Worm (Caenorhabditis elegans): ENCODE measurements around the gene unc-86.

Gene unc-86

DNA sequence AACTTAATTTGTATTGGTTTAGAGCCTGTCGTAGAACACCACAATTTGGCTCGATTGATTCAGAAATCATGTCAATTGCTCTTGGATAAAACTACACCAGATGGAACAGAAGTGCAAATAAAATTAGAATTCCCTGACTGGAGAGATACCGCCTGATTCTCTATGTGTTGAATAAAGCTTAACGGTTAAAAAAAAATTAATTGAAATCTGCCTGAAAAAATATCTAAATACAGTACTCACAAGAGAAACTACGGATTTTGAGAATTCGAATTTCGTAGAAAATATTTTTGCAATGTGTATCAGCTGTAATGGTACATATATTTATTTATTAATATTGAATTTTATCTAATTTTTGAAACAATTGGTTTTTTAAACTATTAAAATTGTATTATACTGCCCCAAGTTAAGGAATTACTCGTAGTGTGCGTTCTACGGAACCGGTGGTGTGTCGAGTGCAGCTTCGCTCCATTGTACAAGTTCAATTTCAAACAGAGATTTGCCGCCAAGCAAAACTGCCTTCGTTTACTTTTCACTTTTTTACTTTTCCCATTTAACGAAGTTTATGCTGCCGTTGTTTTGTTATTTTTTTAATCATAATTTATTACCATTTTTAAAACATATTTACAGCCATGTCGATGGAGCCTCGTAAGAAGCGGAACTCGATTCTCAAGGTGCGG lies 34.0 kb upstream of the unc-86 start, which contains the start of gene knl-1:
Gene knl-1 (plus strand): TSS at position 626 of the 677 bp plus-strand sequence.
- TF ChIP-seq ceh-83 (GFP tag; optimal IDR thresholded peaks at IDR 0.05): no peak
- peak; percentile 59 for TF ChIP-seq cnd-1 (tag; optimal IDR thresholded peaks at IDR 0.05)
- TF ChIP-seq flh-1 (GFP tag; optimal IDR thresholded peaks at IDR 0.05): no peak
- no peak for TF ChIP-seq ham-2 (GFP tag; optimal IDR thresholded peaks at IDR 0.05)
- peak; percentile 18 for TF ChIP-seq sem-2 (GFP tag; optimal IDR thresholded peaks at IDR 0.05)
- peak; percentile 12 for TF ChIP-seq hlh-1 (tag; optimal IDR thresholded peaks at IDR 0.05)
- TF ChIP-seq ceh-39 (tag; optimal IDR thresholded peaks at IDR 0.05): no peak
- TF ChIP-seq drap-1 (GFP tag; optimal IDR thresholded peaks at IDR 0.05): peak; percentile 30
- TF ChIP-seq unc-120 (tag; optimal IDR thresholded peaks at IDR 0.05; ENCODE audit: poor library complexity, severe bottlenecking): no peak
- peak; percentile 42 for TF ChIP-seq ces-1 (GFP tag; optimal IDR thresholded peaks at IDR 0.05)
- peak; percentile 32 for TF ChIP-seq pha-4 (tag; optimal IDR thresholded peaks at IDR 0.05)
- peak; percentile 80 for TF ChIP-seq lsy-2 (tag; optimal IDR thresholded peaks at IDR 0.05)
- no peak for TF ChIP-seq mab-5 (tag; optimal IDR thresholded peaks at IDR 0.05)
- TF ChIP-seq nhr-237 (tag; optimal IDR thresholded peaks at IDR 0.05): peak; percentile 58
- TF ChIP-seq mep-1 (tag; optimal IDR thresholded peaks at IDR 0.05): peak; percentile 68
- TF ChIP-seq lin-13 (tag; optimal IDR thresholded peaks at IDR 0.05): peak; percentile 83
- peak; percentile 19 for TF ChIP-seq bed-3 (GFP tag; optimal IDR thresholded peaks at IDR 0.05)

- TF ChIP-seq lin-13 (tag; optimal IDR thresholded peaks at IDR 0.05) (no peak), ceh-39 (tag; optimal IDR thresholded peaks at IDR 0.05) (no peak), elt-3 (tag; optimal IDR thresholded peaks at IDR 0.05) (no peak), pha-4 (tag; optimal IDR thresholded peaks at IDR 0.05) (no peak), ceh-43 (GFP tag; optimal IDR thresholded peaks at IDR 0.05) (no peak), mab-5 (tag; optimal IDR thresholded peaks at IDR 0.05) (no peak), sptf-1 (tag; optimal IDR thresholded peaks at IDR 0.05) (no peak), lin-32 (GFP tag; optimal IDR thresholded peaks at IDR 0.05) (no peak), lsy-2 (tag; optimal IDR thresholded peaks at IDR 0.05) (no peak), hlh-1 (tag; optimal IDR thresholded peaks at IDR 0.05) (no peak), sem-2 (GFP tag; optimal IDR thresholded peaks at IDR 0.05) (no peak), blmp-1 (tag; optimal IDR thresholded peaks at IDR 0.05) (no peak), nhr-2 (tag; optimal IDR thresholded peaks at IDR 0.05) (no peak), mep-1 (tag; optimal IDR thresholded peaks at IDR 0.05) (no peak), zip-8 (tag; optimal IDR thresholded peaks at IDR 0.05) (no peak), cnd-1 (tag; optimal IDR thresholded peaks at IDR 0.05) (no peak), unc-39 (tag; optimal IDR thresholded peaks at IDR 0.05) (no peak), tbx-8 (GFP tag; optimal IDR thresholded peaks at IDR 0.05) (no peak), ces-1 (GFP tag; optimal IDR thresholded peaks at IDR 0.05) (no peak)
Measured at ce11 chrIII:8249381-8249780, 33.2 kb upstream of the unc-86 start, which contains the start of the genes C02F5.10 and C02F5.2. TSS of gene C02F5.10 (minus strand) at chrIII:8249481. TSS of gene C02F5.2 (plus strand) at chrIII:8249619.

DNA sequence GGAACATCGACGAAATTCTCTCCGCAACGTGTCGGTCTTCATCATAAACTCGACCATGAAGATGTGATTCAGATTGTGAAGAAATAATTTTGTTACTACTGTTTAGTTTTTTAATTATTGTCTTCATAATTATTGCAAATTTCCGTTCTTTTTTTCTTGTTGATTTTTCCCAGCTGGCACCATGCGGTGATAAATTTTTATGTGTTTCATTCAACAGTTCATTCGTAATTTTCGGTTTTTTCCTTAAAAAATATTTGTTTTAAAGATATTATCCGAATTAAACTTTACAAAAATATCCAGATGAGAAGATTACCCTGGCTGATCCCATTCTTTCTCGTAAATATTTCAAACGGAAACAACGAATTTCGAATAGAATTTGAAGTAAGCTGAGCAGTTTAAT lies 30.9 kb upstream of the unc-86 start, which contains the start of gene C02F5.13:
Gene C02F5.13 (plus strand): TSS at position 301 of the 400 bp plus-strand sequence.
- no peak for TF ChIP-seq mls-2 (tag; optimal IDR thresholded peaks at IDR 0.05)
- no peak for TF ChIP-seq mab-5 (tag; optimal IDR thresholded peaks at IDR 0.05)
- TF ChIP-seq ham-2 (GFP tag; optimal IDR thresholded peaks at IDR 0.05): no peak
- no peak for TF ChIP-seq lin-32 (GFP tag; optimal IDR thresholded peaks at IDR 0.05)
- no peak for TF ChIP-seq lsy-2 (tag; optimal IDR thresholded peaks at IDR 0.05)
- no peak for TF ChIP-seq ceh-83 (GFP tag; optimal IDR thresholded peaks at IDR 0.05)
- no peak for TF ChIP-seq nhr-76 (tag; optimal IDR thresholded peaks at IDR 0.05)
- TF ChIP-seq sem-2 (GFP tag; optimal IDR thresholded peaks at IDR 0.05): no peak
- no peak for TF ChIP-seq nhr-28 (tag; optimal IDR thresholded peaks at IDR 0.05)
- TF ChIP-seq nhr-2 (tag; optimal IDR thresholded peaks at IDR 0.05): no peak
- no peak for TF ChIP-seq zip-8 (tag; optimal IDR thresholded peaks at IDR 0.05)
- TF ChIP-seq pha-4 (tag; optimal IDR thresholded peaks at IDR 0.05): no peak
- TF ChIP-seq flh-1 (GFP tag; optimal IDR thresholded peaks at IDR 0.05): no peak
- no peak for TF ChIP-seq bed-3 (GFP tag; optimal IDR thresholded peaks at IDR 0.05)
- TF ChIP-seq drap-1 (GFP tag; optimal IDR thresholded peaks at IDR 0.05): no peak
- no peak for TF ChIP-seq nhr-12 (tag; optimal IDR thresholded peaks at IDR 0.05)

- no peak for TF ChIP-seq tbx-8 (GFP tag; optimal IDR thresholded peaks at IDR 0.05)
- no peak for TF ChIP-seq nhr-12 (tag; optimal IDR thresholded peaks at IDR 0.05)
- TF ChIP-seq blmp-1 (tag; optimal IDR thresholded peaks at IDR 0.05): no peak
- no peak for TF ChIP-seq ceh-39 (tag; optimal IDR thresholded peaks at IDR 0.05)
- no peak for TF ChIP-seq zip-8 (tag; optimal IDR thresholded peaks at IDR 0.05)
- TF ChIP-seq cnd-1 (tag; optimal IDR thresholded peaks at IDR 0.05): no peak
- no peak for TF ChIP-seq M03D4.4 (tag; optimal IDR thresholded peaks at IDR 0.05)
- no peak for TF ChIP-seq nhr-2 (tag; optimal IDR thresholded peaks at IDR 0.05)
- no peak for TF ChIP-seq bed-3 (GFP tag; optimal IDR thresholded peaks at IDR 0.05)
- TF ChIP-seq mab-5 (tag; optimal IDR thresholded peaks at IDR 0.05): no peak
- no peak for TF ChIP-seq nhr-237 (tag; optimal IDR thresholded peaks at IDR 0.05)
- no peak for TF ChIP-seq mep-1 (tag; optimal IDR thresholded peaks at IDR 0.05)
Measured at ce11 chrIII:8245591-8245990, 29.5 kb upstream of the unc-86 start, which contains the start of gene C02F5.3. TSS of gene C02F5.3 (plus strand) at chrIII:8245891.

Measured in whole organism, mixed stage, embryonic.